Fruit fly (Drosophila melanogaster) whole organism, embryonic: Measurements from ENCODE around the gene AstCC.

Experiments used
- Aef1 ChIP-seq: fragments of 200-800 bp; sonication (Bioruptor generic); IDR thresholded peaks from 3 replicates; pipeline ENCODE4 v1.3.6; 2022; ENCODE audit warnings: missing biosample characterization, missing genetic modification characterization
- CG10147 ChIP-seq: fragments of 200-800 bp; sonication (Bioruptor generic); optimal IDR thresholded peaks from 2 replicates; lab custom pipeline; 2019; ENCODE audit warnings: missing biosample characterization, mild to moderate bottlenecking, missing genetic modification characterization, moderate library complexity
- CG10366 ChIP-seq: fragments of 200-800 bp; sonication (Bioruptor generic); IDR thresholded peaks from 2 replicates; pipeline ENCODE4 v1.3.6; 2022; ENCODE audit warnings: missing biosample characterization, missing genetic modification characterization
- CG14014 ChIP-seq: fragments of 200-800 bp; sonication (Bioruptor generic); IDR thresholded peaks from 2 replicates; pipeline ENCODE4 v1.3.6; 2022; ENCODE audit warnings: missing biosample characterization, missing genetic modification characterization
- CG14050 ChIP-seq: fragments of 200-800 bp; sonication (Bioruptor generic); IDR thresholded peaks from 3 replicates; pipeline ENCODE4 v1.3.6; 2022; ENCODE audit warnings: missing biosample characterization, missing genetic modification characterization
- CG14710 ChIP-seq: fragments of 200-800 bp; sonication (Bioruptor generic); optimal IDR thresholded peaks from 3 replicates; lab custom pipeline; 2019; ENCODE audit warnings: missing biosample characterization, mild to moderate bottlenecking, missing genetic modification characterization, moderate library complexity
- CG1602 ChIP-seq: fragments of 200-800 bp; sonication (Bioruptor generic); optimal IDR thresholded peaks from 3 replicates; lab custom pipeline; 2016; ENCODE audit warnings: missing biosample characterization, missing genetic modification characterization
- CG17328 ChIP-seq: fragments of 200-800 bp; sonication (Bioruptor generic); IDR thresholded peaks from 2 replicates; pipeline ENCODE4 v1.3.6; 2022; ENCODE audit warnings: missing biosample characterization, missing genetic modification characterization
- CG2116 ChIP-seq: fragments of 200-800 bp; sonication (Bioruptor generic); optimal IDR thresholded peaks from 3 replicates; lab custom pipeline; 2018; ENCODE audit warnings: missing biosample characterization, mild to moderate bottlenecking, missing genetic modification characterization
- CG2875 ChIP-seq: fragments of 200-800 bp; sonication (Bioruptor generic); optimal IDR thresholded peaks from 2 replicates; lab custom pipeline; 2017; ENCODE audit warnings: missing biosample characterization, mild to moderate bottlenecking, missing genetic modification characterization, missing genetic modification reagents
- CG31365 ChIP-seq: fragments of 200-800 bp; sonication (Bioruptor generic); optimal IDR thresholded peaks from 2 replicates; lab custom pipeline; 2018; ENCODE audit warnings: missing biosample characterization, mild to moderate bottlenecking, missing genetic modification characterization
- CG32767 ChIP-seq: fragments of 200-800 bp; sonication (Bioruptor generic); IDR thresholded peaks from 2 replicates; pipeline ENCODE4 v1.3.6; 2022; ENCODE audit warnings: missing biosample characterization, missing genetic modification characterization
- CG4424 ChIP-seq: fragments of 200-800 bp; sonication (Bioruptor generic); optimal IDR thresholded peaks from 3 replicates; lab custom pipeline; 2016; ENCODE audit warnings: missing biosample characterization, missing genetic modification characterization
- CG8359 ChIP-seq: fragments of 200-800 bp; sonication (Bioruptor generic); optimal IDR thresholded peaks from 2 replicates; lab custom pipeline; 2017; ENCODE audit warnings: missing biosample characterization, mild to moderate bottlenecking, missing genetic modification characterization, borderline replicate concordance
- Ets65A ChIP-seq: fragments of 200-800 bp; sonication (Bioruptor generic); peaks from one replicate; lab custom pipeline; 2016; ENCODE audit warnings: missing biosample characterization, missing genetic modification characterization
- Gsc ChIP-seq: fragments of 200-800 bp; sonication (Bioruptor generic); IDR thresholded peaks from 2 replicates; pipeline ENCODE4 v1.3.6; 2022; ENCODE audit warnings: missing biosample characterization, missing genetic modification characterization
- H2.0 ChIP-seq: fragments of 200-800 bp; sonication (Bioruptor generic); IDR thresholded peaks from 2 replicates; pipeline ENCODE4 v1.3.6; 2022; ENCODE audit warnings: missing biosample characterization, missing genetic modification characterization
- Hmr ChIP-seq: fragments of 200-800 bp; sonication (Bioruptor generic); optimal IDR thresholded peaks from 3 replicates; lab custom pipeline; 2017; ENCODE audit warnings: mild to moderate bottlenecking, missing biosample characterization, missing genetic modification reagents, missing genetic modification characterization
- Hr78 ChIP-seq, 2 experiments: fragments of 200-800 bp in 1 of 2; fragments of >200 bp in 1 of 2; sonication (Bioruptor generic) in 1 of 2; optimal IDR thresholded peaks; 2 replicates each; lab custom pipeline; 2017 to 2019; ENCODE audit warnings: missing biosample characterization in 2 of 2, missing genetic modification characterization in 2 of 2, mild to moderate bottlenecking in 1 of 2, moderate library complexity in 1 of 2
- Hsf ChIP-seq: fragments of 200-800 bp; sonication (Bioruptor generic); optimal IDR thresholded peaks from 3 replicates; lab custom pipeline; 2016; ENCODE audit warnings: missing biosample characterization, missing genetic modification characterization
- Lpt ChIP-seq: fragments of >200 bp; optimal IDR thresholded peaks from 2 replicates; lab custom pipeline; 2018; ENCODE audit warnings: missing biosample characterization, missing genetic modification characterization
- Mad ChIP-seq: fragments of 200-800 bp; sonication (Bioruptor generic); optimal IDR thresholded peaks from 2 replicates; lab custom pipeline; 2016; ENCODE audit warnings: missing biosample characterization, missing genetic modification characterization
- Myb ChIP-seq: fragments of 200-800 bp; sonication (Bioruptor generic); optimal IDR thresholded peaks from 2 replicates; lab custom pipeline; 2016; ENCODE audit warnings: missing biosample characterization, missing genetic modification characterization
- Pdp1 ChIP-seq, 2 experiments: fragments of 200-800 bp; sonication (Bioruptor generic); optimal IDR thresholded peaks; 3 replicates each; lab custom pipeline; 2016; ENCODE audit warnings: missing biosample characterization in 2 of 2, missing genetic modification characterization in 2 of 2, mild to moderate bottlenecking in 1 of 2, moderate library complexity in 1 of 2
- Spps ChIP-seq: fragments of 200-800 bp; sonication (Bioruptor generic); optimal IDR thresholded peaks from 2 replicates; lab custom pipeline; 2018; ENCODE audit warnings: missing biosample characterization, mild to moderate bottlenecking, missing genetic modification characterization
- Trl ChIP-seq, 3 experiments: fragments of >200 bp in 2 of 3; fragments of 200-800 bp in 1 of 3; sonication (Bioruptor generic) in 1 of 3; optimal IDR thresholded peaks; 2 replicates in 1 of 3; 3 replicates in 2 of 3; lab custom pipeline; 2016 to 2017; ENCODE audit warnings: missing biosample characterization in 1 of 3, missing genetic modification characterization in 1 of 3
- Xbp1 ChIP-seq: fragments of 200-800 bp; sonication (Bioruptor generic); optimal IDR thresholded peaks from 3 replicates; lab custom pipeline; 2016; ENCODE audit warnings: missing biosample characterization, mild to moderate bottlenecking, missing genetic modification characterization
- abd-A ChIP-seq: fragments of 200-800 bp; sonication (Bioruptor generic); optimal IDR thresholded peaks from 3 replicates; lab custom pipeline; 2019; ENCODE audit warnings: missing biosample characterization, mild to moderate bottlenecking, missing genetic modification characterization, moderate library complexity
- al ChIP-seq: fragments of 200-800 bp; sonication (Bioruptor generic); IDR thresholded peaks from 2 replicates; pipeline ENCODE4 v1.3.6; 2022; ENCODE audit warnings: missing biosample characterization, missing genetic modification characterization
- crc ChIP-seq: fragments of 200-800 bp; sonication (Bioruptor generic); optimal IDR thresholded peaks from 2 replicates; lab custom pipeline; 2016; ENCODE audit warnings: missing biosample characterization, missing genetic modification characterization
- dysf ChIP-seq: fragments of 200-800 bp; sonication (Bioruptor generic); IDR thresholded peaks from 3 replicates; pipeline ENCODE4 v1.3.6; 2022; ENCODE audit warnings: missing biosample characterization, missing genetic modification characterization
- esg ChIP-seq: fragments of 200-800 bp; sonication (Bioruptor generic); conservative IDR thresholded peaks from 2 replicates; pipeline ENCODE4 v1.3.6; 2022; ENCODE audit warnings: missing biosample characterization, missing genetic modification characterization
- eve ChIP-seq, 2 experiments: fragments of >200 bp; optimal IDR thresholded peaks; 2 replicates each; lab custom pipeline; 2017; ENCODE audit warnings: missing biosample characterization in 2 of 2, missing genetic modification characterization in 2 of 2
- exex ChIP-seq: fragments of 200-800 bp; sonication (Bioruptor generic); optimal IDR thresholded peaks from 4 replicates; lab custom pipeline; 2018; ENCODE audit warnings: missing biosample characterization, mild to moderate bottlenecking, missing genetic modification characterization, moderate library complexity
- ftz-f1 ChIP-seq: fragments of 200-800 bp; sonication (Bioruptor generic); optimal IDR thresholded peaks from 2 replicates; lab custom pipeline; 2016; ENCODE audit warnings: missing biosample characterization, missing genetic modification characterization
- gsb-n ChIP-seq: fragments of 200-800 bp; sonication (Bioruptor generic); optimal IDR thresholded peaks from 3 replicates; lab custom pipeline; 2018; ENCODE audit warnings: missing biosample characterization, mild to moderate bottlenecking, missing genetic modification characterization
- otp ChIP-seq: fragments of 200-800 bp; sonication (Bioruptor generic); IDR thresholded peaks from 3 replicates; pipeline ENCODE4, ENCODE4 v1.3.6; 2022; ENCODE audit warnings: missing biosample characterization, missing genetic modification characterization
- pros ChIP-seq: fragments of 200-800 bp; sonication (Bioruptor generic); optimal IDR thresholded peaks from 3 replicates; lab custom pipeline; 2019; ENCODE audit warnings: missing biosample characterization, mild to moderate bottlenecking, missing genetic modification characterization, moderate library complexity
- pum ChIP-seq: fragments of 200-800 bp; sonication (Bioruptor generic); optimal IDR thresholded peaks from 2 replicates; lab custom pipeline; 2016; ENCODE audit warnings: missing biosample characterization, missing genetic modification characterization
- row ChIP-seq: fragments of 200-800 bp; sonication (Bioruptor generic); IDR thresholded peaks from 3 replicates; pipeline ENCODE4 v1.3.6; 2022; ENCODE audit warnings: missing biosample characterization, missing genetic modification characterization
- seq ChIP-seq: fragments of 200-800 bp; sonication (Bioruptor generic); IDR thresholded peaks from 2 replicates; pipeline ENCODE4 v1.3.6; 2022; ENCODE audit warnings: missing biosample characterization, missing genetic modification characterization
- sim ChIP-seq: fragments of 200-800 bp; sonication (Bioruptor generic); IDR thresholded peaks from 2 replicates; pipeline ENCODE4 v1.3.6; 2022; ENCODE audit warnings: missing biosample characterization, missing genetic modification characterization
- slbo ChIP-seq: fragments of 200-800 bp; sonication (Bioruptor generic); IDR thresholded peaks from 2 replicates; pipeline ENCODE4 v1.3.6; 2022; ENCODE audit warnings: missing biosample characterization, missing genetic modification characterization
- tgo ChIP-seq: fragments of 200-800 bp; sonication (Bioruptor generic); IDR thresholded peaks from 3 replicates; pipeline ENCODE4 v1.3.6; 2022; ENCODE audit warnings: missing biosample characterization, missing genetic modification characterization
- tll ChIP-seq, 2 experiments: fragments of 200-800 bp in 1 of 2; fragments of >200 bp in 1 of 2; sonication (Bioruptor generic) in 1 of 2; optimal IDR thresholded peaks; 2 replicates each; lab custom pipeline; 2017 to 2019; ENCODE audit warnings: missing biosample characterization in 2 of 2, missing genetic modification characterization in 2 of 2, mild to moderate bottlenecking in 1 of 2, moderate library complexity in 1 of 2
- trh ChIP-seq: fragments of 200-800 bp; sonication (Bioruptor generic); optimal IDR thresholded peaks from 2 replicates; lab custom pipeline; 2016; ENCODE audit warnings: missing biosample characterization, missing genetic modification characterization
- twi ChIP-seq: fragments of 200-800 bp; optimal IDR thresholded peaks from 2 replicates; lab custom pipeline; 2019; ENCODE audit warnings: missing biosample characterization, mild to moderate bottlenecking, missing genetic modification characterization, moderate library complexity
- zfh1 ChIP-seq: fragments of 200-800 bp; sonication (Bioruptor generic); IDR thresholded peaks from 3 replicates; pipeline ENCODE4 v1.3.6; 2022; ENCODE audit warnings: missing biosample characterization, missing genetic modification characterization

The AstCC gene

dm6 chr2L:11037583-11038517 is 47.2 kb downstream of the AstCC start (continued):
- TF ChIP-seq al, result 0 out of 2 replicates have a peak, but pooled peaks have one; percentile 7
- TF ChIP-seq otp (GFP tag; lab: Robert Waterston, UW), result peak; percentile 28; the same call in 1 of the 3 replicates
- peak; percentile 46 for TF ChIP-seq CG4424 (GFP tag; lab: Kevin White, UChicago)
- TF ChIP-seq Mad (GFP tag; lab: Kevin White, UChicago), result peak; percentile 28
- TF ChIP-seq twi, result peak; percentile 49
- peak; percentile 15; the same call in 1 of the 3 replicates for TF ChIP-seq Aef1 (GFP tag; lab: Robert Waterston, UW)
- TF ChIP-seq CG14050, result no peak
- peak; percentile 15 for TF ChIP-seq Spps (tag; lab: Kevin White, UChicago)
- peak; percentile 46; the same call in 1 of the 2 replicates for TF ChIP-seq esg (GFP tag; lab: Robert Waterston, UW)
- TF ChIP-seq ftz-f1 (GFP tag; lab: Kevin White, UChicago), result peak; percentile 17
- TF ChIP-seq CG1602, result peak; percentile 70
- peak; percentile 62 for TF ChIP-seq Xbp1 (GFP tag; lab: Kevin White, UChicago)
- TF ChIP-seq Pdp1 (GFP tag; optimal IDR thresholded peaks at IDR 0.05; lab: Kevin White, UChicago), result peak; percentile 9 to 34
- peak; percentile 39; the same call in 2 of the 3 replicates for TF ChIP-seq tgo (GFP tag; lab: Robert Waterston, UW)
- peak; percentile 28 for TF ChIP-seq pum (GFP tag; lab: Kevin White, UChicago)
- TF ChIP-seq zfh1 (GFP tag; lab: Robert Waterston, UW), result peak; percentile 34; the same call in 2 of the 3 replicates
- TF ChIP-seq seq (GFP tag; lab: Robert Waterston, UW), result peak; percentile 52; the same call in 1 of the 2 replicates
- TF ChIP-seq row, result peak; percentile 73
- peak; percentile 52 for TF ChIP-seq CG10366 (GFP tag; lab: Robert Waterston, UW)
- TF ChIP-seq gsb-n (tag; lab: Kevin White, UChicago), result peak; percentile 67
- TF ChIP-seq exex (tag; lab: Kevin White, UChicago), result peak; percentile 46
- TF ChIP-seq Trl (optimal IDR thresholded peaks at IDR 0.05; lab: Kevin White, UChicago), result no peak
- TF ChIP-seq Trl (GFP tag; optimal IDR thresholded peaks at IDR 0.05; lab: Kevin White, UChicago), result peak; percentile 37
- TF ChIP-seq H2.0 (GFP tag; lab: Robert Waterston, UW), result peak; percentile 39
- TF ChIP-seq eve (GFP tag; optimal IDR thresholded peaks at IDR 0.05; lab: Kevin White, UChicago), result peak in 1 of 2 experiments; percentile 67
- no peak for TF ChIP-seq pros (GFP tag; lab: Kevin White, UChicago)
- TF ChIP-seq slbo (GFP tag; lab: Robert Waterston, UW), result peak; percentile 43
- peak; percentile 36; the same call in 1 of the 2 replicates for TF ChIP-seq CG14014 (GFP tag; lab: Robert Waterston, UW)
- no peak for TF ChIP-seq trh (GFP tag; lab: Kevin White, UChicago)
- TF ChIP-seq Myb, result peak; percentile 3
- TF ChIP-seq abd-A (tag; lab: Kevin White, UChicago), result no peak
- peak in 1 of 2 experiments; percentile 99 for TF ChIP-seq Hr78 (GFP tag; optimal IDR thresholded peaks at IDR 0.05; lab: Kevin White, UChicago)
- no peak for TF ChIP-seq tll (GFP tag; optimal IDR thresholded peaks at IDR 0.05; lab: Kevin White, UChicago)
- TF ChIP-seq Lpt (GFP tag; lab: Kevin White, UChicago), result no peak
- TF ChIP-seq dysf, result peak; percentile 64
- TF ChIP-seq crc (GFP tag; lab: Kevin White, UChicago), result no peak
- peak; percentile 17 for TF ChIP-seq CG2875 (GFP tag; lab: Kevin White, UChicago)
- 0 out of 2 replicates have a peak, but pooled peaks have one; percentile 18 for TF ChIP-seq sim
- peak; percentile 39 for TF ChIP-seq Hmr (GFP tag; lab: Kevin White, UChicago)
- peak; percentile 22 for TF ChIP-seq CG14710
- no peak for TF ChIP-seq Gsc (GFP tag; lab: Robert Waterston, UW)
- TF ChIP-seq CG8359 (GFP tag; lab: Kevin White, UChicago), result no peak
- no peak for TF ChIP-seq CG31365 (tag; lab: Kevin White, UChicago)
- peak; percentile 15 for TF ChIP-seq CG10147
- TF ChIP-seq CG2116 (GFP tag; lab: Kevin White, UChicago), result peak; percentile 5
- TF ChIP-seq Hsf, result peak; percentile 61
- peak; percentile 67 for TF ChIP-seq Ets65A (GFP tag; lab: Kevin White, UChicago)
- peak; percentile 70 for TF ChIP-seq CG17328 (GFP tag; lab: Robert Waterston, UW)
- TF ChIP-seq CG32767 (GFP tag; lab: Robert Waterston, UW), result peak; percentile 48; the same call in 1 of the 2 replicates
